Fruit fly (Drosophila melanogaster) whole organism, wandering third instar larva: ENCODE measurements around the gene Z600.

Experiments used
- Abd-B ChIP-seq: fragments of >200 bp; optimal IDR thresholded peaks from 2 replicates; lab custom pipeline; 2017; ENCODE audit warnings: missing biosample characterization, missing genetic modification characterization
- CrebA ChIP-seq: fragments of 200-800 bp; sonication (Bioruptor generic); optimal IDR thresholded peaks from 2 replicates; lab custom pipeline; 2016; ENCODE audit warnings: missing biosample characterization, mild to moderate bottlenecking, missing genetic modification characterization, borderline replicate concordance
- br ChIP-seq: fragments of 200-800 bp; sonication (Bioruptor generic); optimal IDR thresholded peaks from 2 replicates; lab custom pipeline; 2016; ENCODE audit warnings: missing biosample characterization, missing genetic modification characterization
- fru ChIP-seq: fragments of 200-800 bp; sonication (Bioruptor generic); optimal IDR thresholded peaks from 3 replicates; lab custom pipeline; 2016; ENCODE audit warnings: missing biosample characterization, mild to moderate bottlenecking, missing genetic modification characterization
- h ChIP-seq: fragments of 200-800 bp; sonication (Bioruptor generic); optimal IDR thresholded peaks from 3 replicates; lab custom pipeline; 2016; ENCODE audit warnings: missing biosample characterization, mild to moderate bottlenecking, missing genetic modification characterization
- pan ChIP-seq: fragments of >200 bp; optimal IDR thresholded peaks from 2 replicates; lab custom pipeline; 2017
- psq ChIP-seq: fragments of 200-800 bp; sonication (Bioruptor generic); optimal IDR thresholded peaks from 3 replicates; lab custom pipeline; 2017; ENCODE audit warnings: missing biosample characterization, mild to moderate bottlenecking, missing genetic modification characterization, moderate library complexity
- woc ChIP-seq: sonication (Bioruptor generic); optimal IDR thresholded peaks from 2 replicates; lab custom pipeline; 2016; ENCODE audit warnings: missing biosample characterization, mild to moderate bottlenecking, missing genetic modification characterization

DNA sequence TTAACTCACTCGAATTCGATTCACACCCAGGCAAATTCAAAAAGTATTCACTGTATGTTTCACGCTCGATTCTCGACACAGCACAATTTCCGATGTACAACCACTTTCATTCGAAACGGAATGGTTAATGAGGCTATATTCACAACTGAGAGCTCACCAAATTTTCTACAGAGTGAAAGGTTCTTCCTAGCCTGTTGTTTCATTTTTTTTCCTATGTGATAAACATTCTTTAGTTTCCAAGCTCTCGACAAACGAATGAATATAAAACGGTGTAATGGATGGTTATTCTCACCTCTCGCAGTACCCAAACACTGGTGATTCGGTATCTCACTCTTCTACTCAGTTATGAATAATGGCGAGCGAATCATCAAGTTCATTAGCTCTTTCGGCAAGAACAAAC, 34.9 kb upstream of the Z600 start, which contains the start of gene cocoon:
- TF ChIP-seq CrebA (GFP tag; lab: Kevin White, UChicago) (no peak), br (GFP tag; lab: Kevin White, UChicago) (no peak), fru (GFP tag; lab: Kevin White, UChicago) (no peak), Abd-B (GFP tag; lab: Kevin White, UChicago) (no peak), h (GFP tag; lab: Kevin White, UChicago) (no peak), pan (lab: Kevin White, UChicago) (no peak), woc (GFP tag; lab: Kevin White, UChicago) (no peak), psq (GFP tag; lab: Kevin White, UChicago) (no peak)
